Fruit fly (Drosophila melanogaster) whole organism, prepupa: Measurements from ENCODE around the gene CG17440.

ENCODE experiments used
- Blimp-1 ChIP-seq: fragments of 200-800 bp; sonication (Bioruptor generic); optimal IDR thresholded peaks from 3 replicates; lab custom pipeline; 2017; ENCODE audit warnings: missing biosample characterization, missing genetic modification characterization, mild to moderate bottlenecking, moderate library complexity, missing genetic modification reagents
- CG10631 ChIP-seq: fragments of 200-800 bp; sonication (Bioruptor generic); optimal IDR thresholded peaks from 2 replicates; lab custom pipeline; 2016; ENCODE audit warnings: missing biosample characterization, missing genetic modification characterization
- CG10669 ChIP-seq: fragments of 200-800 bp; sonication (Bioruptor generic); optimal IDR thresholded peaks from 3 replicates; lab custom pipeline; 2018; ENCODE audit warnings: missing biosample characterization, mild to moderate bottlenecking, missing genetic modification characterization, moderate library complexity
- CG11294 ChIP-seq: fragments of 200-800 bp; sonication (Bioruptor generic); IDR thresholded peaks from 2 replicates; pipeline ENCODE4 v1.3.6; 2022; ENCODE audit warnings: missing biosample characterization, missing genetic modification characterization
- CG11762 ChIP-seq: fragments of 200-800 bp; sonication (Bioruptor generic); optimal IDR thresholded peaks from 3 replicates; lab custom pipeline; 2016; ENCODE audit warnings: missing biosample characterization, missing genetic modification characterization; ENCODE audit not compliant: insufficient read depth
- CG11902 ChIP-seq: fragments of 200-800 bp; sonication (Bioruptor generic); optimal IDR thresholded peaks from 3 replicates; lab custom pipeline; 2016; ENCODE audit warnings: missing biosample characterization, missing genetic modification characterization
- CG15336 ChIP-seq: fragments of 200-800 bp; sonication (Bioruptor generic); IDR thresholded peaks from 2 replicates; pipeline ENCODE4 v1.3.6; 2022; ENCODE audit warnings: missing biosample characterization, missing genetic modification characterization
- CG16779 ChIP-seq: fragments of 200-800 bp; sonication (Bioruptor generic); optimal IDR thresholded peaks from 3 replicates; lab custom pipeline; 2017; ENCODE audit warnings: missing biosample characterization, mild to moderate bottlenecking, missing genetic modification characterization
- CG3032 ChIP-seq: fragments of 200-800 bp; optimal IDR thresholded peaks from 2 replicates; lab custom pipeline; 2019; ENCODE audit warnings: missing biosample characterization, mild to moderate bottlenecking, missing genetic modification characterization, moderate library complexity
- CG31627 ChIP-seq: fragments of 200-800 bp; sonication (Bioruptor generic); optimal IDR thresholded peaks from 3 replicates; lab custom pipeline; 2016; ENCODE audit warnings: missing biosample characterization, missing genetic modification characterization
- CG32006 ChIP-seq: fragments of 200-800 bp; sonication (Bioruptor generic); optimal IDR thresholded peaks from 3 replicates; lab custom pipeline; 2017; ENCODE audit warnings: missing biosample characterization, mild to moderate bottlenecking, missing genetic modification characterization
- CG34406 ChIP-seq: fragments of 200-800 bp; sonication (Bioruptor generic); optimal IDR thresholded peaks from 3 replicates; lab custom pipeline; 2016; ENCODE audit warnings: missing biosample characterization, missing genetic modification characterization
- CG3919 ChIP-seq: fragments of 200-800 bp; sonication (Bioruptor generic); optimal IDR thresholded peaks from 3 replicates; lab custom pipeline; 2016; ENCODE audit warnings: missing biosample characterization, missing genetic modification characterization
- CG4318 ChIP-seq: fragments of 200-800 bp; sonication (Bioruptor generic); optimal IDR thresholded peaks from 3 replicates; lab custom pipeline; 2017; ENCODE audit warnings: missing biosample characterization, mild to moderate bottlenecking, missing genetic modification characterization
- CG6792 ChIP-seq: fragments of 200-800 bp; sonication (Bioruptor generic); optimal IDR thresholded peaks from 3 replicates; lab custom pipeline; 2016; ENCODE audit warnings: missing biosample characterization, missing genetic modification characterization
- CG6854 ChIP-seq: fragments of 200-800 bp; sonication (Bioruptor generic); optimal IDR thresholded peaks from 2 replicates; lab custom pipeline; 2017; ENCODE audit warnings: missing biosample characterization, mild to moderate bottlenecking, missing genetic modification characterization
- CG7368 ChIP-seq: fragments of 200-800 bp; sonication (Bioruptor generic); optimal IDR thresholded peaks from 3 replicates; lab custom pipeline; 2016; ENCODE audit warnings: missing biosample characterization, missing genetic modification characterization
- CG8319 ChIP-seq: fragments of 200-800 bp; sonication (Bioruptor generic); optimal IDR thresholded peaks from 3 replicates; lab custom pipeline; 2016; ENCODE audit warnings: missing biosample characterization, missing genetic modification characterization
- CG8632 ChIP-seq: fragments of 200-800 bp; sonication (Bioruptor generic); optimal IDR thresholded peaks from 3 replicates; lab custom pipeline; 2016; ENCODE audit warnings: missing biosample characterization, missing genetic modification characterization
- CG9139 ChIP-seq: fragments of 200-800 bp; sonication (Bioruptor generic); optimal IDR thresholded peaks from 3 replicates; lab custom pipeline; 2017; ENCODE audit warnings: missing biosample characterization, mild to moderate bottlenecking, missing genetic modification characterization
- Eip75B ChIP-seq: fragments of 200-800 bp; sonication (Bioruptor generic); optimal IDR thresholded peaks from 3 replicates; lab custom pipeline; 2016; ENCODE audit warnings: missing biosample characterization, missing genetic modification characterization
- Eip78C ChIP-seq: fragments of 200-800 bp; sonication (Bioruptor generic); peaks from one replicate; lab custom pipeline; 2016; ENCODE audit warnings: missing biosample characterization, missing genetic modification characterization
- Eip93F ChIP-seq: fragments of 200-800 bp; sonication (Bioruptor generic); optimal IDR thresholded peaks from 2 replicates; lab custom pipeline; 2016; ENCODE audit warnings: missing biosample characterization, mild to moderate bottlenecking, missing genetic modification characterization
- Ets21C ChIP-seq: fragments of 200-800 bp; sonication (Bioruptor generic); optimal IDR thresholded peaks from 3 replicates; lab custom pipeline; 2016; ENCODE audit warnings: missing biosample characterization, missing genetic modification characterization
- Ets96B ChIP-seq: fragments of 200-800 bp; optimal IDR thresholded peaks from 2 replicates; lab custom pipeline; 2019; ENCODE audit warnings: missing biosample characterization, mild to moderate bottlenecking, missing genetic modification characterization, moderate library complexity
- Gug ChIP-seq: fragments of 200-800 bp; sonication (Bioruptor generic); IDR thresholded peaks from 2 replicates; pipeline ENCODE4 v1.3.6; 2022; ENCODE audit warnings: missing biosample characterization, missing genetic modification characterization
- Hr39 ChIP-seq: fragments of 200-800 bp; sonication (Bioruptor generic); optimal IDR thresholded peaks from 2 replicates; lab custom pipeline; 2016; ENCODE audit warnings: missing biosample characterization, missing genetic modification characterization
- Hr4 ChIP-seq: fragments of 200-800 bp; sonication (Bioruptor generic); optimal IDR thresholded peaks from 3 replicates; lab custom pipeline; 2016; ENCODE audit warnings: missing biosample characterization, missing genetic modification characterization
- Met ChIP-seq: fragments of 200-800 bp; sonication (Bioruptor generic); optimal IDR thresholded peaks from 3 replicates; lab custom pipeline; 2016; ENCODE audit warnings: missing biosample characterization, missing genetic modification characterization
- OdsH ChIP-seq: fragments of 200-800 bp; sonication (Bioruptor generic); optimal IDR thresholded peaks from 3 replicates; lab custom pipeline; 2016; ENCODE audit warnings: missing biosample characterization, missing genetic modification characterization
- Smox ChIP-seq: fragments of 200-800 bp; sonication (Bioruptor generic); optimal IDR thresholded peaks from 3 replicates; lab custom pipeline; 2016; ENCODE audit warnings: missing biosample characterization, missing genetic modification characterization
- Sox102F ChIP-seq: fragments of 200-800 bp; sonication (Bioruptor generic); optimal IDR thresholded peaks from 2 replicates; lab custom pipeline; 2016; ENCODE audit warnings: missing biosample characterization, mild to moderate bottlenecking, missing genetic modification characterization
- Sox14 ChIP-seq: fragments of 200-800 bp; sonication (Bioruptor generic); optimal IDR thresholded peaks from 3 replicates; lab custom pipeline; 2016; ENCODE audit warnings: missing biosample characterization, missing genetic modification characterization
- achi ChIP-seq: fragments of 200-800 bp; sonication (Bioruptor generic); optimal IDR thresholded peaks from 3 replicates; lab custom pipeline; 2016; ENCODE audit warnings: missing biosample characterization, missing genetic modification characterization
- acj6 ChIP-seq: fragments of 200-800 bp; sonication (Bioruptor generic); optimal IDR thresholded peaks from 3 replicates; lab custom pipeline; 2016; ENCODE audit warnings: missing biosample characterization, missing genetic modification characterization
- cyc ChIP-seq: fragments of 200-800 bp; sonication (Bioruptor generic); optimal IDR thresholded peaks from 3 replicates; lab custom pipeline; 2016; ENCODE audit warnings: missing biosample characterization, missing genetic modification characterization
- dac ChIP-seq: fragments of 200-800 bp; sonication (Bioruptor generic); optimal IDR thresholded peaks from 2 replicates; lab custom pipeline; 2017; ENCODE audit warnings: missing biosample characterization, mild to moderate bottlenecking, missing genetic modification characterization
- dsx ChIP-seq: fragments of 200-800 bp; optimal IDR thresholded peaks from 3 replicates; lab custom pipeline; 2019; ENCODE audit warnings: missing biosample characterization, mild to moderate bottlenecking, missing genetic modification characterization, moderate library complexity; ENCODE audit not compliant: poor library complexity, severe bottlenecking
- eg ChIP-seq: fragments of 200-800 bp; sonication (Bioruptor generic); IDR thresholded peaks from 3 replicates; pipeline ENCODE4 v1.3.6; 2022; ENCODE audit warnings: missing biosample characterization, missing genetic modification characterization
- esn ChIP-seq: fragments of 200-800 bp; sonication (Bioruptor generic); optimal IDR thresholded peaks from 2 replicates; lab custom pipeline; 2016; ENCODE audit warnings: missing biosample characterization, mild to moderate bottlenecking, missing genetic modification characterization, moderate library complexity
- fd59A ChIP-seq: fragments of 200-800 bp; sonication (Bioruptor generic); optimal IDR thresholded peaks from 2 replicates; lab custom pipeline; 2017; ENCODE audit warnings: missing biosample characterization, mild to moderate bottlenecking, missing genetic modification characterization, missing genetic modification reagents
- fkh ChIP-seq: fragments of 200-800 bp; sonication (Bioruptor generic); optimal IDR thresholded peaks from 3 replicates; lab custom pipeline; 2017; ENCODE audit warnings: missing biosample characterization, mild to moderate bottlenecking, missing genetic modification characterization, moderate library complexity
- lz ChIP-seq: fragments of 200-800 bp; sonication (Bioruptor generic); optimal IDR thresholded peaks from 3 replicates; lab custom pipeline; 2016; ENCODE audit warnings: missing biosample characterization, missing genetic modification characterization
- net ChIP-seq: fragments of 200-800 bp; sonication (Bioruptor generic); optimal IDR thresholded peaks from 3 replicates; lab custom pipeline; 2016; ENCODE audit warnings: missing biosample characterization, missing genetic modification characterization
- pdm3 ChIP-seq: fragments of 200-800 bp; sonication (Bioruptor generic); optimal IDR thresholded peaks from 3 replicates; lab custom pipeline; 2016; ENCODE audit warnings: missing biosample characterization, missing genetic modification characterization
- salr ChIP-seq, 2 experiments: fragments of 200-800 bp; sonication (Bioruptor generic); optimal IDR thresholded peaks; 3 replicates each; lab custom pipeline; 2016 to 2018; ENCODE audit warnings: missing biosample characterization in 2 of 2, missing genetic modification characterization in 2 of 2, mild to moderate bottlenecking in 1 of 2
- spab ChIP-seq: fragments of 200-800 bp; sonication (Bioruptor generic); optimal IDR thresholded peaks from 2 replicates; lab custom pipeline; 2017; ENCODE audit warnings: missing biosample characterization, mild to moderate bottlenecking, missing genetic modification characterization, missing genetic modification reagents
- ss ChIP-seq, 2 experiments: fragments of 200-800 bp; sonication (Bioruptor generic); optimal IDR thresholded peaks; 2 replicates in 1 of 2; 3 replicates in 1 of 2; lab custom pipeline; 2017 to 2018; ENCODE audit warnings: mild to moderate bottlenecking in 2 of 2, missing biosample characterization in 2 of 2, missing genetic modification characterization in 2 of 2, moderate library complexity in 1 of 2
- svp ChIP-seq: fragments of 200-800 bp; sonication (Bioruptor generic); peaks from one replicate; lab custom pipeline; 2016; ENCODE audit warnings: missing biosample characterization, missing genetic modification characterization
- topi ChIP-seq: fragments of 200-800 bp; sonication (Bioruptor generic); optimal IDR thresholded peaks from 3 replicates; lab custom pipeline; 2016; ENCODE audit warnings: missing biosample characterization, missing genetic modification characterization
- vri ChIP-seq: fragments of 200-800 bp; sonication (Bioruptor generic); optimal IDR thresholded peaks from 3 replicates; lab custom pipeline; 2016; ENCODE audit warnings: missing biosample characterization, mild to moderate bottlenecking, missing genetic modification characterization

The CG17440 gene

dm6 chrX:9251212-9251877 is 18.4 kb downstream of the CG17440 start:
- peak; percentile 51 for TF ChIP-seq Ets96B (tag; lab: Kevin White, UChicago)
- peak; percentile 88 for TF ChIP-seq svp (GFP tag; lab: Kevin White, UChicago)
- TF ChIP-seq Smox (GFP tag; lab: Kevin White, UChicago): peak; percentile 64
- peak; percentile 22 for TF ChIP-seq CG16779 (tag; lab: Kevin White, UChicago)
- TF ChIP-seq Ets21C (GFP tag; lab: Kevin White, UChicago): peak; percentile 39
- peak; percentile 31; the same call in 1 of the 2 replicates for TF ChIP-seq CG11294
- TF ChIP-seq dsx: peak; percentile 51
- peak; percentile 63 for TF ChIP-seq OdsH (GFP tag; lab: Kevin White, UChicago)
- peak; percentile 53 for TF ChIP-seq net (GFP tag; lab: Kevin White, UChicago)
- peak; percentile 56 for TF ChIP-seq CG8632 (GFP tag; lab: Kevin White, UChicago)
- peak; percentile 92 for TF ChIP-seq Sox14 (GFP tag; lab: Kevin White, UChicago)
- TF ChIP-seq CG32006 (GFP tag; lab: Kevin White, UChicago): peak; percentile 74
- peak; percentile 31 for TF ChIP-seq spab
- peak; percentile 78 for TF ChIP-seq Met (GFP tag; lab: Kevin White, UChicago)
- peak; percentile 52 for TF ChIP-seq CG15336 (GFP tag; lab: Robert Waterston, UW)
- TF ChIP-seq achi (GFP tag; lab: Kevin White, UChicago): peak; percentile 51
- TF ChIP-seq cyc (GFP tag; lab: Kevin White, UChicago): peak; percentile 73
- peak; percentile 33 for TF ChIP-seq fkh
- peak; percentile 44 for TF ChIP-seq CG6792
- TF ChIP-seq CG10631: peak; percentile 49
- TF ChIP-seq salr (GFP tag; optimal IDR thresholded peaks at IDR 0.05; lab: Kevin White, UChicago): peak; percentile 8 to 77
- TF ChIP-seq Hr4 (GFP tag; lab: Kevin White, UChicago): peak; percentile 54
- TF ChIP-seq CG11902 (GFP tag; lab: Kevin White, UChicago): peak; percentile 59
- peak; percentile 67 for TF ChIP-seq CG31627 (GFP tag; lab: Kevin White, UChicago)
- TF ChIP-seq CG8319 (GFP tag; lab: Kevin White, UChicago): peak; percentile 20
- TF ChIP-seq esn (GFP tag; lab: Kevin White, UChicago): peak; percentile 78
- peak; percentile 73 for TF ChIP-seq pdm3 (GFP tag; lab: Kevin White, UChicago)
- TF ChIP-seq eg (GFP tag; lab: Robert Waterston, UW): peak; percentile 67
- peak; percentile 72 for TF ChIP-seq Sox102F (GFP tag; lab: Kevin White, UChicago)
- TF ChIP-seq Eip93F (GFP tag; lab: Kevin White, UChicago): no peak
- TF ChIP-seq CG6854 (GFP tag; lab: Kevin White, UChicago): no peak
- peak; percentile 52 for TF ChIP-seq CG4318 (GFP tag; lab: Kevin White, UChicago)
- TF ChIP-seq CG3032 (tag; lab: Kevin White, UChicago): peak; percentile 60
- TF ChIP-seq CG9139 (GFP tag; lab: Kevin White, UChicago): no peak
- TF ChIP-seq Eip78C (GFP tag; lab: Kevin White, UChicago): peak; percentile 88
- TF ChIP-seq Gug (GFP tag; lab: Robert Waterston, UW): peak; percentile 58
- peak; percentile 63 for TF ChIP-seq CG3919 (GFP tag; lab: Kevin White, UChicago)
- TF ChIP-seq CG10669 (GFP tag; lab: Kevin White, UChicago): peak; percentile 68
- peak; percentile 52 for TF ChIP-seq CG34406 (GFP tag; lab: Kevin White, UChicago)
- TF ChIP-seq vri (GFP tag; lab: Kevin White, UChicago): peak; percentile 57
- peak; percentile 74 for TF ChIP-seq Hr39 (GFP tag; lab: Kevin White, UChicago)
- TF ChIP-seq fd59A (GFP tag; lab: Kevin White, UChicago): peak; percentile 47
- TF ChIP-seq CG7368 (GFP tag; lab: Kevin White, UChicago): peak; percentile 65
- TF ChIP-seq topi: peak; percentile 72
- TF ChIP-seq CG11762 (GFP tag; lab: Kevin White, UChicago): peak; percentile 24
- TF ChIP-seq dac: peak; percentile 17
- peak; percentile 85 for TF ChIP-seq lz (GFP tag; lab: Kevin White, UChicago)
- TF ChIP-seq acj6 (GFP tag; lab: Kevin White, UChicago): peak; percentile 45
- TF ChIP-seq Blimp-1: peak; percentile 10
- peak in 1 of 2 experiments; percentile 29 for TF ChIP-seq ss (GFP tag; optimal IDR thresholded peaks at IDR 0.05; lab: Kevin White, UChicago)
- TF ChIP-seq Eip75B: peak; percentile 45
